Worm (Caenorhabditis elegans) whole organism, L2 larva: Measurements from ENCODE around the gene R08D7.5.

Experiments
- aly-2 ChIP-seq: fragments of 150-350 bp; optimal IDR thresholded peaks from 2 replicates; lab custom pipeline; 2014; ENCODE audit warnings: missing biosample characterization, missing genetic modification characterization
- lin-13 ChIP-seq: fragments of 150-350 bp; optimal IDR thresholded peaks from 2 replicates; lab custom pipeline; 2014; ENCODE audit warnings: missing biosample characterization, missing genetic modification reagents, missing genetic modification characterization
- mdl-1 ChIP-seq, 2 experiments: fragments of 150-350 bp in 1 of 2; sonication (generic microtip) in 1 of 2; optimal IDR thresholded peaks; 2 replicates each; lab custom pipeline; 2017; ENCODE audit warnings: missing biosample characterization in 2 of 2, missing genetic modification characterization in 2 of 2
- nhr-11 ChIP-seq: fragments of 150-350 bp; optimal IDR thresholded peaks from 2 replicates; lab custom pipeline; 2014; ENCODE audit warnings: missing biosample characterization, missing genetic modification characterization
- nhr-77 ChIP-seq: fragments of 150-350 bp; optimal IDR thresholded peaks from 2 replicates; lab custom pipeline; 2014; ENCODE audit warnings: missing biosample characterization, missing genetic modification characterization

ce11 chrIII:8955536-8955935 lies 18.4 kb upstream of the R08D7.5 start:
- TF ChIP-seq nhr-77 (no peak), lin-13 (GFP tag; lab: Kevin White, UChicago) (no peak), mdl-1 (tag; optimal IDR thresholded peaks at IDR 0.05; lab: Kevin White, UChicago) (no peak), nhr-11 (tag; lab: Kevin White, UChicago) (no peak), aly-2 (tag; lab: Kevin White, UChicago) (no peak)
